Fruit fly (Drosophila melanogaster): ENCODE measurements around the gene CG42587.

DNA sequence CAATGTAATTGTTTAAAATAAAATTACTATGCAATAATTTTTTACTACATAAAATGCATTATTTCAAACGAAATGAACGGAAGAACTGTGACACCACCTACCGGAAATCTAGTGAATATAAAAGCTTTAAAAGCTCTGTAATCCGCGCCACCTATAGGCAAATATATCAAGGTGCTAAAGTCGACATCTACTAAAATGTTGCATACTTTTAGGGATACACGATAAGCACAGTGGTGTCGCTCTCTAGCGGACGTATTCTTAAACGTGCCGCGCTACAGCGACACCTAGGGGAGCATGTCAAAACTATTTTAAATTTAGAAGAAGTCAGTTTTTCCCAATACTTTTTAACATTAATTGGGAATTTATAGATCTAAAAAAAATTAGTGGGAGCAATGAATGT, 38.8 kb downstream of the CG42587 start:
- TF ChIP-seq CG8478 (optimal IDR thresholded peaks at IDR 0.05): no peak
- TF ChIP-seq CTCF (optimal IDR thresholded peaks at IDR 0.05): peak; percentile 98 to 99
